Fruit fly (Drosophila melanogaster): ENCODE data around the gene bif.

- TF ChIP-seq dsx (GFP tag; optimal IDR thresholded peaks at IDR 0.05; ENCODE audit: poor library complexity, severe bottlenecking), result no peak
- no peak for TF ChIP-seq CG11902 (GFP tag; optimal IDR thresholded peaks at IDR 0.05)
- TF ChIP-seq CG6854 (GFP tag; optimal IDR thresholded peaks at IDR 0.05), result no peak
- no peak for TF ChIP-seq net (GFP tag; optimal IDR thresholded peaks at IDR 0.05)
- no peak for TF ChIP-seq CG9139 (GFP tag; optimal IDR thresholded peaks at IDR 0.05)
Observed at dm6 chrX:11640477-11640876, 38.3 kb upstream of the bif start.
